Fruit fly (Drosophila melanogaster) whole organism, wandering third instar larva: ENCODE measurements around the gene CG3526.

Experiments used
- Rel ChIP-seq, 2 experiments: fragments of 200-800 bp; sonication (Bioruptor generic) in 1 of 2; optimal IDR thresholded peaks; 2 replicates in 1 of 2; 3 replicates in 1 of 2; lab custom pipeline; 2016 to 2019; ENCODE audit warnings: mild to moderate bottlenecking in 2 of 2, missing biosample characterization in 2 of 2, missing genetic modification characterization in 2 of 2, moderate library complexity in 1 of 2
- jim ChIP-seq: fragments of 175-275, 200-325 bp; sonication (Bioruptor generic); optimal IDR thresholded peaks from 2 replicates; lab custom pipeline; 2016; ENCODE audit warnings: missing biosample characterization, mild to moderate bottlenecking, missing genetic modification characterization
- rgr ChIP-seq: fragments of 200-800 bp; sonication (Bioruptor generic); optimal IDR thresholded peaks from 3 replicates; lab custom pipeline; 2016; ENCODE audit warnings: missing biosample characterization, mild to moderate bottlenecking, missing genetic modification characterization
- sv ChIP-seq: fragments of 200-800 bp; sonication (Bioruptor generic); optimal IDR thresholded peaks from 3 replicates; lab custom pipeline; 2016; ENCODE audit warnings: missing biosample characterization, missing genetic modification characterization

- TF ChIP-seq Rel (GFP tag; optimal IDR thresholded peaks at IDR 0.05; lab: Kevin White, UChicago) (no peak), Rel (tag; optimal IDR thresholded peaks at IDR 0.05; lab: Kevin White, UChicago) (no peak), rgr (GFP tag; lab: Kevin White, UChicago) (no peak), sv (no peak), jim (no peak)
These were observed 46.2 kb downstream of the CG3526 start, which contains the start of gene CG3598 for dm6 chrX:2936727-2937126.
